Worm (Caenorhabditis elegans): Measurements from ENCODE around the gene Y32H12A.7.
A peak's percentile ranks its signal among the peaks of the same experiment; 100 is the strongest.

The Y32H12A.7 gene

ce11 chrIII:5385315-5385714 lies at the start of gene Y32H12A.7:
Y32H12A.7 (minus strand) TSS chrIII:5385415.
- no peak for TF ChIP-seq ctbp-1 (GFP tag; IDR thresholded peaks at IDR 0.05)
- no peak for TF ChIP-seq nhr-48 (tag; optimal IDR thresholded peaks at IDR 0.05)
- no peak for TF ChIP-seq ztf-11 (tag; optimal IDR thresholded peaks at IDR 0.05)
- TF ChIP-seq nhr-102 (tag; optimal IDR thresholded peaks at IDR 0.05), result no peak
- TF ChIP-seq unc-130 (GFP tag; optimal IDR thresholded peaks at IDR 0.05), result no peak
- no peak for TF ChIP-seq lin-15B (tag; optimal IDR thresholded peaks at IDR 0.05)
- TF ChIP-seq egl-27 (tag; optimal IDR thresholded peaks at IDR 0.05), result no peak
- TF ChIP-seq rbr-2 (tag; optimal IDR thresholded peaks at IDR 0.05), result no peak
- peak; percentile 72 for TF ChIP-seq aha-1 (tag)

ce11 chrIII:5427096-5427495 lies 41.9 kb upstream of the Y32H12A.7 start:
- TF ChIP-seq nhr-10 (tag; optimal IDR thresholded peaks at IDR 0.05) (no peak), dmd-6 (GFP tag; IDR thresholded peaks at IDR 0.05) (peak; percentile 68), T20F7.1 (GFP tag; optimal IDR thresholded peaks at IDR 0.05) (peak; percentile 13)

- TF ChIP-seq duxl-1 (tag; optimal IDR thresholded peaks at IDR 0.05; ENCODE audit: poor library complexity), result no peak
- TF ChIP-seq unc-62 (GFP tag; optimal IDR thresholded peaks at IDR 0.05 in 1 of 2), result peak in 1 of 2 experiments; percentile 54
- TF ChIP-seq unc-62 (tag; optimal IDR thresholded peaks at IDR 0.05), result no peak
- TF ChIP-seq hlh-30 (tag; optimal IDR thresholded peaks at IDR 0.05; ENCODE audit: insufficient read depth), result peak; percentile 63
- peak; percentile 13 for TF ChIP-seq mep-1 (tag; optimal IDR thresholded peaks at IDR 0.05)
- TF ChIP-seq hlh-11 (tag; optimal IDR thresholded peaks at IDR 0.05), result peak; percentile 45
- TF ChIP-seq pha-4 (GFP tag; IDR thresholded peaks at IDR 0.05), result no peak
- peak; percentile 78 for TF ChIP-seq pha-4 (tag; optimal IDR thresholded peaks at IDR 0.05)
- TF ChIP-seq snpc-4 (tag; optimal IDR thresholded peaks at IDR 0.05), result no peak
- TF ChIP-seq dve-1 (tag; optimal IDR thresholded peaks at IDR 0.05; ENCODE audit: insufficient read depth), result peak; percentile 9
- TF ChIP-seq nhr-111 (GFP tag; optimal IDR thresholded peaks at IDR 0.05), result no peak
- TF ChIP-seq cey-2 (tag; optimal IDR thresholded peaks at IDR 0.05; ENCODE audit: borderline replicate concordance, insufficient read depth), result no peak
- TF ChIP-seq unc-130 (GFP tag; optimal IDR thresholded peaks at IDR 0.05), result no peak
Observed at ce11 chrIII:5424363-5424762, 39.1 kb upstream of the Y32H12A.7 start.

- TF ChIP-seq hlh-11 (tag; optimal IDR thresholded peaks at IDR 0.05), result peak; percentile 31
- no peak for TF ChIP-seq ceh-20 (GFP tag; IDR thresholded peaks at IDR 0.05)
- peak; percentile 36 for TF ChIP-seq hlh-30 (tag; optimal IDR thresholded peaks at IDR 0.05; ENCODE audit: insufficient read depth)
- 0 out of 2 replicates have a peak, but pooled peaks have one; percentile 38 for TF ChIP-seq dmd-8 (GFP tag; IDR thresholded peaks at IDR 0.05)
- TF ChIP-seq ceh-82 (tag; optimal IDR thresholded peaks at IDR 0.05), result no peak
- 0 out of 2 replicates have a peak, but pooled peaks have one; percentile 23 for TF ChIP-seq nhr-42 (GFP tag; IDR thresholded peaks at IDR 0.05)
- TF ChIP-seq aha-1 (tag), result peak; percentile 12
- TF ChIP-seq spr-1 (tag; optimal IDR thresholded peaks at IDR 0.05), result no peak
- no peak for TF ChIP-seq T20F7.1 (GFP tag; optimal IDR thresholded peaks at IDR 0.05)
- TF ChIP-seq nhr-28 (tag; optimal IDR thresholded peaks at IDR 0.05), result peak; percentile 1
Observed at ce11 chrIII:5423665-5424133, 38.5 kb upstream of the Y32H12A.7 start, which contains the start of gene dnj-24. dnj-24 (minus strand) TSS chrIII:5424083.

ce11 chrIII:5422561-5423103 lies 37.4 kb upstream of the Y32H12A.7 start:
- 0 out of 2 replicates have a peak, but pooled peaks have one; percentile 7 for TF ChIP-seq hmg-1.1 (GFP tag; IDR thresholded peaks at IDR 0.05)
- peak; percentile 2 for TF ChIP-seq hlh-11 (tag; optimal IDR thresholded peaks at IDR 0.05)
- no peak for TF ChIP-seq ZK546.5 (tag; optimal IDR thresholded peaks at IDR 0.05)

Measured in whole organism, L4 larva.